Worm (Caenorhabditis elegans) whole organism, L3 larva: ENCODE measurements around the gene fubl-1.

Source experiments
- R02D3.7 ChIP-seq: fragments of 150-350 bp; optimal IDR thresholded peaks from 2 replicates; lab custom pipeline; 2014; ENCODE audit warnings: missing biosample characterization, missing genetic modification characterization
- ceh-16 ChIP-seq: sonication (generic microtip); optimal IDR thresholded peaks from 2 replicates; lab custom pipeline; 2017; ENCODE audit warnings: missing biosample characterization, missing genetic modification characterization
- ceh-82 ChIP-seq: fragments of 150-350 bp; optimal IDR thresholded peaks from 2 replicates; lab custom pipeline; 2014; ENCODE audit warnings: missing biosample characterization, missing genetic modification characterization
- ceh-9 ChIP-seq: sonication (generic microtip); optimal IDR thresholded peaks from 2 replicates; lab custom pipeline; 2018; ENCODE audit warnings: missing biosample characterization, missing genetic modification characterization
- fos-1 ChIP-seq: fragments of 150-350 bp; optimal IDR thresholded peaks from 2 replicates; lab custom pipeline; 2014; ENCODE audit warnings: missing biosample characterization, missing genetic modification characterization
- lin-39 ChIP-seq: fragments of 150-350 bp; optimal IDR thresholded peaks from 2 replicates; lab custom pipeline; 2018; ENCODE audit warnings: missing biosample characterization, missing genetic modification reagents, missing genetic modification characterization
- mdl-1 ChIP-seq: fragments of 150-350 bp; optimal IDR thresholded peaks from 2 replicates; lab custom pipeline; 2014; ENCODE audit warnings: missing biosample characterization, missing genetic modification characterization
- nhr-12 ChIP-seq: fragments of 150-350 bp; optimal IDR thresholded peaks from 2 replicates; lab custom pipeline; 2014; ENCODE audit warnings: missing biosample characterization, missing genetic modification characterization
- nhr-23 ChIP-seq: fragments of 150-350 bp; optimal IDR thresholded peaks from 2 replicates; lab custom pipeline; 2014; ENCODE audit warnings: missing biosample characterization, missing genetic modification reagents, missing genetic modification characterization
- nhr-237 ChIP-seq: fragments of 150-350 bp; optimal IDR thresholded peaks from 2 replicates; lab custom pipeline; 2014; ENCODE audit warnings: missing biosample characterization, missing genetic modification characterization
- nhr-76 ChIP-seq: fragments of 150-350 bp; sonication (generic microtip); optimal IDR thresholded peaks from 5 replicates; lab custom pipeline; 2014; ENCODE audit warnings: missing biosample characterization, missing genetic modification characterization
- nhr-77 ChIP-seq: fragments of 150-350 bp; optimal IDR thresholded peaks from 2 replicates; lab custom pipeline; 2014; ENCODE audit warnings: missing biosample characterization, missing genetic modification characterization
- skn-1 ChIP-seq: fragments of 150-350 bp; optimal IDR thresholded peaks from 2 replicates; lab custom pipeline; 2014; ENCODE audit warnings: missing biosample characterization, missing genetic modification characterization
- unc-39 ChIP-seq: sonication (generic microtip); optimal IDR thresholded peaks from 4 replicates; lab custom pipeline; 2017; ENCODE audit warnings: missing biosample characterization, missing genetic modification characterization

- TF ChIP-seq unc-39 (tag; lab: Kevin White, UChicago) (no peak), nhr-76 (tag; lab: Kevin White, UChicago) (no peak), nhr-77 (tag; lab: Kevin White, UChicago) (no peak), skn-1 (no peak), mdl-1 (tag; lab: Kevin White, UChicago) (no peak), nhr-23 (no peak), ceh-16 (tag; lab: Kevin White, UChicago) (no peak), R02D3.7 (tag; lab: Kevin White, UChicago) (no peak), lin-39 (no peak), fos-1 (tag; lab: Kevin White, UChicago) (no peak), ceh-9 (tag; lab: Kevin White, UChicago) (no peak), ceh-82 (tag; lab: Kevin White, UChicago) (no peak), nhr-237 (tag; lab: Kevin White, UChicago) (no peak), nhr-12 (no peak)
Measured at ce11 chrV:10220605-10221004, 18.1 kb downstream of the fubl-1 start, which contains the start of gene C12D8.13.
